Fruit fly (Drosophila melanogaster) whole organism, wandering third instar larva: ENCODE results near the gene roq.

Experiments used
- Abd-B ChIP-seq: fragments of >200 bp; optimal IDR thresholded peaks from 2 replicates; lab custom pipeline; 2017; ENCODE audit warnings: missing biosample characterization, missing genetic modification characterization
- CG32264 ChIP-seq: fragments of 200-800 bp; sonication (Bioruptor generic); optimal IDR thresholded peaks from 2 replicates; lab custom pipeline; 2016; ENCODE audit warnings: missing biosample characterization, missing genetic modification characterization
- CrebA ChIP-seq: fragments of 200-800 bp; sonication (Bioruptor generic); optimal IDR thresholded peaks from 2 replicates; lab custom pipeline; 2016; ENCODE audit warnings: missing biosample characterization, mild to moderate bottlenecking, missing genetic modification characterization, borderline replicate concordance
- Dif ChIP-seq: fragments of 200-275, 200-300 bp; sonication (Bioruptor generic); optimal IDR thresholded peaks from 2 replicates; lab custom pipeline; 2018; ENCODE audit warnings: missing biosample characterization, missing genetic modification characterization; ENCODE audit not compliant: partially characterized antibody
- GATAd ChIP-seq: sonication (Bioruptor generic); optimal IDR thresholded peaks from 2 replicates; lab custom pipeline; 2016; ENCODE audit warnings: missing biosample characterization, missing genetic modification characterization
- HLH106 ChIP-seq: fragments of 200-800 bp; optimal IDR thresholded peaks from 3 replicates; lab custom pipeline; 2019; ENCODE audit warnings: missing biosample characterization, mild to moderate bottlenecking, missing genetic modification characterization, moderate library complexity
- Hnf4 ChIP-seq: fragments of 200-800 bp; sonication (Bioruptor generic); optimal IDR thresholded peaks from 2 replicates; lab custom pipeline; 2016; ENCODE audit warnings: missing biosample characterization, mild to moderate bottlenecking, missing genetic modification characterization
- Hr78 ChIP-seq: fragments of >200 bp; optimal IDR thresholded peaks from 2 replicates; lab custom pipeline; 2017; ENCODE audit warnings: missing biosample characterization, missing genetic modification characterization
- Hr83 ChIP-seq: fragments of 200-300 bp; sonication (Bioruptor generic); optimal IDR thresholded peaks from 2 replicates; lab custom pipeline; 2016; ENCODE audit warnings: missing biosample characterization, mild to moderate bottlenecking, missing genetic modification characterization, moderate library complexity; ENCODE audit not compliant: poor library complexity, severe bottlenecking
- Mio ChIP-seq: sonication (Bioruptor generic); optimal IDR thresholded peaks from 2 replicates; lab custom pipeline; 2016; ENCODE audit warnings: missing biosample characterization, missing genetic modification characterization
- N ChIP-seq: fragments of >200 bp; optimal IDR thresholded peaks from 2 replicates; lab custom pipeline; 2018; ENCODE audit warnings: missing biosample characterization, missing external identifiers, missing genetic modification characterization
- OdsH ChIP-seq: fragments of 200-800 bp; sonication (Bioruptor generic); optimal IDR thresholded peaks from 2 replicates; lab custom pipeline; 2016; ENCODE audit warnings: missing biosample characterization, mild to moderate bottlenecking, missing genetic modification characterization
- Rel ChIP-seq, 2 experiments: fragments of 200-800 bp; sonication (Bioruptor generic) in 1 of 2; optimal IDR thresholded peaks; 2 replicates in 1 of 2; 3 replicates in 1 of 2; lab custom pipeline; 2016 to 2019; ENCODE audit warnings: mild to moderate bottlenecking in 2 of 2, missing biosample characterization in 2 of 2, missing genetic modification characterization in 2 of 2, moderate library complexity in 1 of 2
- Sp1 ChIP-seq: fragments of 200-800 bp; sonication (Bioruptor generic); optimal IDR thresholded peaks from 3 replicates; lab custom pipeline; 2019; ENCODE audit warnings: missing biosample characterization, mild to moderate bottlenecking, missing genetic modification characterization, moderate library complexity
- Vsx2 ChIP-seq: fragments of 200-300, 225-300 bp; sonication (Bioruptor generic); optimal IDR thresholded peaks from 2 replicates; lab custom pipeline; 2018; ENCODE audit warnings: missing biosample characterization, missing genetic modification characterization; ENCODE audit not compliant: partially characterized antibody
- br ChIP-seq: fragments of 200-800 bp; sonication (Bioruptor generic); optimal IDR thresholded peaks from 2 replicates; lab custom pipeline; 2016; ENCODE audit warnings: missing biosample characterization, missing genetic modification characterization
- brk ChIP-seq: fragments of 200-800 bp; sonication (Bioruptor generic); optimal IDR thresholded peaks from 2 replicates; lab custom pipeline; 2016; ENCODE audit warnings: missing biosample characterization, mild to moderate bottlenecking, missing genetic modification characterization
- dl ChIP-seq, 2 experiments: fragments of 175-275, 200-275 bp in 1 of 2; fragments of 200-275 bp in 1 of 2; sonication (Bioruptor generic); optimal IDR thresholded peaks; lab custom pipeline; 2018; ENCODE audit warnings: mild to moderate bottlenecking in 2 of 2, missing biosample characterization in 2 of 2, missing genetic modification characterization in 2 of 2, moderate library complexity in 2 of 2; ENCODE audit not compliant: partially characterized antibody in 2 of 2, insufficient read depth in 1 of 2
- dsf ChIP-seq: sonication (Bioruptor generic); optimal IDR thresholded peaks from 2 replicates; lab custom pipeline; 2016; ENCODE audit warnings: missing biosample characterization, missing genetic modification characterization, borderline replicate concordance
- fru ChIP-seq: fragments of 200-800 bp; sonication (Bioruptor generic); optimal IDR thresholded peaks from 3 replicates; lab custom pipeline; 2016; ENCODE audit warnings: missing biosample characterization, mild to moderate bottlenecking, missing genetic modification characterization
- h ChIP-seq: fragments of 200-800 bp; sonication (Bioruptor generic); optimal IDR thresholded peaks from 3 replicates; lab custom pipeline; 2016; ENCODE audit warnings: missing biosample characterization, mild to moderate bottlenecking, missing genetic modification characterization
- jim ChIP-seq: fragments of 175-275, 200-325 bp; sonication (Bioruptor generic); optimal IDR thresholded peaks from 2 replicates; lab custom pipeline; 2016; ENCODE audit warnings: missing biosample characterization, mild to moderate bottlenecking, missing genetic modification characterization
- pan ChIP-seq: fragments of >200 bp; optimal IDR thresholded peaks from 2 replicates; lab custom pipeline; 2017
- sv ChIP-seq: fragments of 200-800 bp; sonication (Bioruptor generic); optimal IDR thresholded peaks from 3 replicates; lab custom pipeline; 2016; ENCODE audit warnings: missing biosample characterization, missing genetic modification characterization
- usp ChIP-seq: fragments of >200 bp; optimal IDR thresholded peaks from 2 replicates; lab custom pipeline; 2017; ENCODE audit warnings: missing biosample characterization, missing genetic modification characterization
- woc ChIP-seq: sonication (Bioruptor generic); optimal IDR thresholded peaks from 2 replicates; lab custom pipeline; 2016; ENCODE audit warnings: missing biosample characterization, mild to moderate bottlenecking, missing genetic modification characterization

Gene roq

DNA sequence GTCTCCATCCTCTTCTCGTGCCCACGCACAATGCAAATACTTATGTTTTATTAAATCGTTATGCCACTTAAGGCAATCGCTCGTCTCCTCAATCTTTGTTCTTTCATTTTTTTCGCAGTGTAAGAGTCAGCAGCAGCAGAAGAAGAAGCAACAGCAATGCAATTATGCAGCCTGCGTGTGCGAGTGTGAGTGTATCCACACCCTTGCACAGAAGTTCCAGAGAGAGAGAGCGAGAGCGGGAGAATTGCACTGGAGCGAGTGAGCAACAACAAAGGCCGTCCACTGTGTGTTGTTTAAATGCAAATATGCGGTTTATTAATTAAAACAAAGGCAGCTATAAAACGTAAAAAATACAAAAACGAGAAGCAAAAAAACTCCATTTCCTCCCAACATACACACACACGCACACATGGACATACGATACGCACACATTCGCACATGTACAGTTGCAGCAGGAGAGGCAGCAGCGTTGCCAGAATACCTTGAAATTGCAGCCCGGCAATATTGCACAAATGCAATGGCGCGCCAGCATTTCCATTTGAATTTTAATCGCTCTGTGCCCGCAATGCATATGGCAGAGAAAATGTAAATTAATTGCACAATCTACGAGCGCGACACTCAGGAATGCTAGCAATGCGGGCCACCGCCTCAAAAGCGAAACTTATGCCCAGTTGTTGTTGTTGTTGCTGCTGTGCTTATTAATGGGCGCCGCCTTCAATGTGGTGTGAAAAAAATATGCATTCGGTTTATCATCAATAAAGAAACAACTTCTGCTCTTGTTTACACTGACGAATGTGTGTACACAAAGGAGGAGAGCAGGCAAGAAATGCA is 30.5 kb upstream of the roq start (continued):
- peak; percentile 78 for TF ChIP-seq dsf (GFP tag; lab: Kevin White, UChicago)
- TF ChIP-seq h (GFP tag; lab: Kevin White, UChicago): peak; percentile 45
- peak; percentile 70 for TF ChIP-seq Hnf4 (GFP tag; lab: Kevin White, UChicago)
- no peak for TF ChIP-seq sv (GFP tag; lab: Kevin White, UChicago)
- peak; percentile 96 for TF ChIP-seq Hr83
- TF ChIP-seq br: peak; percentile 62
- peak; percentile 6 for TF ChIP-seq woc
- peak; percentile 31 for TF ChIP-seq GATAd
- TF ChIP-seq CG32264: peak; percentile 9
- no peak for TF ChIP-seq Abd-B (GFP tag; lab: Kevin White, UChicago)
- TF ChIP-seq Sp1 (GFP tag; lab: Kevin White, UChicago): peak; percentile 63

DNA sequence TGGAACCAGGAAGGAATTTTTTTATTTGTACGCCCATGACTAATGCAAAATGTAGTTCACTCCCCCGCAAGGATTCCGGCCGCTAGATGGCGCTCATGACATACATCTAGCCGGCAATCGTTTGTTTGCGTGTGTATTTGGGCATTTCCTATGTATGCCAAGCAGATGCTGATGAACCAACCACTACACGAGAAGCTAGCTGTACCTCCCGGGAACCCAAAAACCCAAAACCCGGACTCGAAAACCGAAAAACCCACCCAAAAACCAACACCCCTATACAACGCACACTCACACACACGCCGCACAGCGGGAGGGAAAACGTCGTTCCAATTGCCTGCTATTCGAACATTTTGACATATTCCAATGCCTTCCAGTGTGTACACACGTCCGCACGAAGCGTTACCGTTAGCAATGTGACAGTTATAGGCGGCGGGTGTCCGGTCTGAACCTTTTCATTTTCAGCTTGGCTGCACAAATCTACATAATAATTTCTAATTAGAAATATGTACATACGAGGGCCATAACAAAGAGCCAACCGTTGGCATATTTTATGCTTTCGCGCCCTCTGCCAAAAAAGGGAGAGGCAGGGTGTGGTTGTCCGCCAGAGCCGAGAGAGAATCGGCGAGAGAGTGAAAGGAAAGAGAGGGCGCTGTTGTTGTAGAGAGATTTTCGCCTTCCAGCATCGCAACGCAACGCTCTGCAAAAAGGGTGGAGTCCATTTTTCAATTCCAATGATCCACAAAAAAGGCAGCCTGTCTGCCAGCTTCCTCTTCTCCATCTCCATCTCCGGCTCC is 29.6 kb upstream of the roq start:
- TF ChIP-seq CrebA (GFP tag; lab: Kevin White, UChicago): no peak
- no peak for TF ChIP-seq brk (GFP tag; lab: Kevin White, UChicago)
- TF ChIP-seq fru (GFP tag; lab: Kevin White, UChicago): peak; percentile 31
- TF ChIP-seq pan (lab: Kevin White, UChicago): no peak
- TF ChIP-seq Vsx2 (GFP tag; lab: Kevin White, UChicago): no peak
- TF ChIP-seq jim (GFP tag; lab: Kevin White, UChicago): no peak
- TF ChIP-seq dl (GFP tag; optimal IDR thresholded peaks at IDR 0.05; lab: Kevin White, UChicago; ENCODE audit: insufficient read depth in 1 of 2, partially characterized antibody in 2 of 2): peak; percentile 60
- no peak for TF ChIP-seq br
- TF ChIP-seq GATAd: no peak
- TF ChIP-seq N (GFP tag; lab: Kevin White, UChicago): no peak
- no peak for TF ChIP-seq Mio
- TF ChIP-seq Dif (GFP tag; lab: Kevin White, UChicago): peak; percentile 71
- TF ChIP-seq HLH106 (tag; lab: Kevin White, UChicago): no peak

DNA sequence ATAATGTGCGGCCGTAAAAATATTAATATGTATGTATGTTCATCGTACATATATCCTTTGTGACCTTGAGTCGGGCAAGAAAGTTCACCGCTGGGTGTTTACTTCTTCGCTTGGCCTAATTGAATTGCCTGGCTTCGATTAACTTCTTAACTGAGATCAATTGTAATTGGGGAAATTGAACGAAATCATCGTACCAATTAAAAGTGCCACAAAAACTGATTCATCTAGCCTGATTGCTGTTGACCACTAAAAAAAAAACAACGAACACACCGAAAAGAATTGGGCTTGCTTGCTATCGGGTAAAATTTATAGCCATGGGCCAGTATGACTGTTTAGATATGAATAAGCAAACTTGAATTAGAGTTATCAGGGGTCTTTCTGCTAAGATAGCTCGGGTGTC is 23.9 kb upstream of the roq start:
- no peak for TF ChIP-seq pan (lab: Kevin White, UChicago)
- TF ChIP-seq jim (GFP tag; lab: Kevin White, UChicago): no peak
- TF ChIP-seq Dif (GFP tag; lab: Kevin White, UChicago): no peak

dm6 chr3L:16400175-16400574 is 21.8 kb upstream of the roq start, which contains the start of gene CG44836:
Gene CG44836, minus strand, starts transcription at chr3L:16400275.
- TF ChIP-seq OdsH: no peak
- no peak for TF ChIP-seq Hr78 (GFP tag; lab: Kevin White, UChicago)
- TF ChIP-seq Sp1 (GFP tag; lab: Kevin White, UChicago): no peak
- no peak for TF ChIP-seq usp (GFP tag; lab: Kevin White, UChicago)
- no peak for TF ChIP-seq Rel (GFP tag; optimal IDR thresholded peaks at IDR 0.05; lab: Kevin White, UChicago)
- no peak for TF ChIP-seq Rel (tag; optimal IDR thresholded peaks at IDR 0.05; lab: Kevin White, UChicago)
- no peak for TF ChIP-seq fru (GFP tag; lab: Kevin White, UChicago)
- no peak for TF ChIP-seq Dif (GFP tag; lab: Kevin White, UChicago)
- TF ChIP-seq, all 38 proteins: peak for 0

DNA sequence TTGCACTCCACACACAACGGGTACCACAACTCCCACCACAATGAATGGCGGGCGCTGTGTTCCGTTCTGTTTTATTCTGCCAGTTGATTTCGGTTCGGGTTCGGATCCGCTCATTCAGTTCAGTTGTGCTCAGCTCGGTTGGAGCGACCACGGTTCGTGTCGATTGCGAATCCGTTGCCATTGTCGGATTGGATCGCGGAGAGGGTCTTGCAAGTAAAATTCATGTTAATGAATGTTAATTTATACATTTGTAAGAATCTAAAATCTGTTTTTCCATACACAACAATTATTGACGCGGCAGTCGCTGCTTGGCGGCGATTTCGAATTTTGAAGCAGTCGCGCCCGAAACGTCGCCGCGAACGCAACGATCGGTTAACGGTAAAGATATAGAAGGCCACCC is 16.1 kb upstream of the roq start, which contains the start of gene Gagr:
TSS of gene Gagr (plus strand) at position 81 of the 400 bp plus-strand sequence.
- no peak for TF ChIP-seq Rel (GFP tag; optimal IDR thresholded peaks at IDR 0.05; lab: Kevin White, UChicago)
- peak; percentile 5 for TF ChIP-seq Rel (tag; optimal IDR thresholded peaks at IDR 0.05; lab: Kevin White, UChicago)
- no peak for TF ChIP-seq h (GFP tag; lab: Kevin White, UChicago)
